Worm (Caenorhabditis elegans) whole organism, L3 larva: Measurements from ENCODE around the gene txt-1.

Experiments used
- R02D3.7 ChIP-seq: fragments of 150-350 bp; optimal IDR thresholded peaks from 2 replicates; lab custom pipeline; 2014; ENCODE audit warnings: missing biosample characterization, missing genetic modification characterization
- ZK546.5 ChIP-seq: sonication (generic microtip); optimal IDR thresholded peaks from 2 replicates; lab custom pipeline; 2017; ENCODE audit warnings: missing biosample characterization, missing genetic modification characterization
- aly-2 ChIP-seq: fragments of 150-350 bp; optimal IDR thresholded peaks from 2 replicates; lab custom pipeline; 2014; ENCODE audit warnings: missing biosample characterization, missing genetic modification characterization
- ama-1 ChIP-seq: fragments of 150-350 bp; optimal IDR thresholded peaks from 2 replicates; lab custom pipeline; 2018
- ceh-28 ChIP-seq: fragments of 150-350 bp; optimal IDR thresholded peaks from 2 replicates; lab custom pipeline; 2014; ENCODE audit warnings: missing biosample characterization, missing genetic modification reagents, missing genetic modification characterization
- ceh-82 ChIP-seq: fragments of 150-350 bp; optimal IDR thresholded peaks from 2 replicates; lab custom pipeline; 2014; ENCODE audit warnings: missing biosample characterization, missing genetic modification characterization
- ceh-9 ChIP-seq: sonication (generic microtip); optimal IDR thresholded peaks from 2 replicates; lab custom pipeline; 2018; ENCODE audit warnings: missing biosample characterization, missing genetic modification characterization
- daf-12 ChIP-seq: fragments of 150-350 bp; optimal IDR thresholded peaks from 2 replicates; lab custom pipeline; 2014; ENCODE audit warnings: missing biosample characterization, missing genetic modification reagents, missing genetic modification characterization
- egl-27 ChIP-seq: sonication (generic microtip); optimal IDR thresholded peaks from 4 replicates; lab custom pipeline; 2017; ENCODE audit warnings: missing biosample characterization, missing genetic modification reagents, missing genetic modification characterization
- egl-5 ChIP-seq: fragments of 150-350 bp; optimal IDR thresholded peaks from 2 replicates; lab custom pipeline; 2017; ENCODE audit warnings: missing biosample characterization, missing genetic modification reagents, missing genetic modification characterization, inconsistent platforms
- elt-1 ChIP-seq: fragments of 150-350 bp; optimal IDR thresholded peaks from 2 replicates; lab custom pipeline; 2014; ENCODE audit warnings: missing biosample characterization, missing genetic modification characterization
- elt-2 ChIP-seq: sonication (generic microtip); optimal IDR thresholded peaks from 2 replicates; lab custom pipeline; 2016; ENCODE audit warnings: missing genetic modification reagents, mild to moderate bottlenecking, missing genetic modification characterization, missing compliant biosample characterization
- eor-1 ChIP-seq, 2 experiments: fragments of 150-350 bp; optimal IDR thresholded peaks; 2 replicates each; lab custom pipeline; 2014 to 2018; ENCODE audit warnings: missing biosample characterization in 2 of 2, missing genetic modification characterization in 2 of 2
- fkh-10 ChIP-seq: sonication (generic microtip); optimal IDR thresholded peaks from 2 replicates; lab custom pipeline; 2017; ENCODE audit warnings: missing biosample characterization, missing genetic modification reagents, missing genetic modification characterization
- fkh-2 ChIP-seq: fragments of 150-350 bp; optimal IDR thresholded peaks from 2 replicates; lab custom pipeline; 2014; ENCODE audit warnings: missing biosample characterization, missing genetic modification reagents, missing genetic modification characterization
- lin-15B ChIP-seq: fragments of 150-350 bp; optimal IDR thresholded peaks from 2 replicates; lab custom pipeline; 2014; ENCODE audit warnings: missing biosample characterization, missing genetic modification characterization
- lin-39 ChIP-seq: fragments of 150-350 bp; optimal IDR thresholded peaks from 2 replicates; lab custom pipeline; 2018; ENCODE audit warnings: missing biosample characterization, missing genetic modification reagents, missing genetic modification characterization
- lsy-12 ChIP-seq: sonication (generic microtip); optimal IDR thresholded peaks from 2 replicates; lab custom pipeline; 2016; ENCODE audit warnings: mild to moderate bottlenecking, missing genetic modification characterization, missing compliant biosample characterization
- nhr-11 ChIP-seq: fragments of 150-350 bp; optimal IDR thresholded peaks from 2 replicates; lab custom pipeline; 2014; ENCODE audit warnings: missing biosample characterization, missing genetic modification characterization
- nhr-25 ChIP-seq: sonication (generic microtip); optimal IDR thresholded peaks from 2 replicates; lab custom pipeline; 2017; ENCODE audit warnings: missing biosample characterization, missing genetic modification characterization
- nhr-28 ChIP-seq: fragments of 150-350 bp; optimal IDR thresholded peaks from 2 replicates; lab custom pipeline; 2014; ENCODE audit warnings: missing biosample characterization, missing genetic modification characterization
- nhr-43 ChIP-seq: sonication (generic microtip); optimal IDR thresholded peaks from 2 replicates; lab custom pipeline; 2016; ENCODE audit warnings: mild to moderate bottlenecking, missing genetic modification characterization, missing compliant biosample characterization; ENCODE audit not compliant: poor library complexity, severe bottlenecking
- nhr-67 ChIP-seq: fragments of 150-350 bp; optimal IDR thresholded peaks from 2 replicates; lab custom pipeline; 2014; ENCODE audit warnings: missing biosample characterization, missing genetic modification characterization
- nhr-76 ChIP-seq: fragments of 150-350 bp; sonication (generic microtip); optimal IDR thresholded peaks from 5 replicates; lab custom pipeline; 2014; ENCODE audit warnings: missing biosample characterization, missing genetic modification characterization
- nhr-77 ChIP-seq: fragments of 150-350 bp; optimal IDR thresholded peaks from 2 replicates; lab custom pipeline; 2014; ENCODE audit warnings: missing biosample characterization, missing genetic modification characterization
- pha-4 ChIP-seq: fragments of 150-350 bp; optimal IDR thresholded peaks from 2 replicates; lab custom pipeline; 2014; ENCODE audit warnings: missing biosample characterization, missing genetic modification reagents, missing genetic modification characterization
- pqm-1 ChIP-seq: fragments of 150-350 bp; optimal IDR thresholded peaks from 2 replicates; lab custom pipeline; 2017; ENCODE audit warnings: missing biosample characterization, missing genetic modification characterization, inconsistent platforms
- sea-2 ChIP-seq: fragments of 150-350 bp; sonication (generic microtip); optimal IDR thresholded peaks from 4 replicates; lab custom pipeline; 2014; ENCODE audit warnings: missing biosample characterization, missing genetic modification reagents, missing genetic modification characterization
- skn-1 ChIP-seq: fragments of 150-350 bp; optimal IDR thresholded peaks from 2 replicates; lab custom pipeline; 2014; ENCODE audit warnings: missing biosample characterization, missing genetic modification characterization
- tbx-2 ChIP-seq: sonication (generic microtip); optimal IDR thresholded peaks from 2 replicates; lab custom pipeline; 2016; ENCODE audit warnings: mild to moderate bottlenecking, missing genetic modification characterization, missing compliant biosample characterization
- unc-62 ChIP-seq: fragments of 150-350 bp; sonication (generic microtip); optimal IDR thresholded peaks from 4 replicates; lab custom pipeline; 2014; ENCODE audit warnings: missing biosample characterization, missing genetic modification reagents, missing genetic modification characterization
- ztf-11 ChIP-seq: fragments of 150-350 bp; optimal IDR thresholded peaks from 2 replicates; lab custom pipeline; 2014; ENCODE audit warnings: missing biosample characterization, missing genetic modification characterization
- ztf-4 ChIP-seq: fragments of 150-350 bp; optimal IDR thresholded peaks from 2 replicates; lab custom pipeline; 2014; ENCODE audit warnings: missing biosample characterization, missing genetic modification characterization

Gene txt-1

DNA sequence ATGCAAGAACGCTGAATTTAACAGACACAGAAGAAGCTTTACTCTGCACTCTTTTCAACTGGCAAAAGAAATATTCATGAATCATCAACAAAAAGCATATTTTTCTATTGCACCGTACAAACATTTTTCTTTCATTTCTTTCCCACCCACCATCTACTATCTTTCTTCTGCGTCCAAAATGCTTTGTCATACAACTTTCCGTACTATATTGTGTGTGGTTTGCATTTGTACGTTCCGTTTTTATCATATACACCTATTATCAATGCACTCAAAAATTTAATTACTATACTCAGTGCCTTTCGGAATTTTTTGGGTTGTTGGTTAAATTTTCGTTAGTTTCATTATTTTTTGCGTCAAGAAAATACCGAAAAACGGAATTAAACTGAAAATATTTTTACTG, 38.3 kb upstream of the txt-1 start:
- TF ChIP-seq elt-2 (tag; lab: Kevin White, UChicago), result peak; percentile 41
- no peak for TF ChIP-seq nhr-28 (tag; lab: Kevin White, UChicago)
- peak; percentile 27 for TF ChIP-seq pqm-1 (tag; lab: Kevin White, UChicago)
- TF ChIP-seq, all 47 proteins: peak for 2

DNA sequence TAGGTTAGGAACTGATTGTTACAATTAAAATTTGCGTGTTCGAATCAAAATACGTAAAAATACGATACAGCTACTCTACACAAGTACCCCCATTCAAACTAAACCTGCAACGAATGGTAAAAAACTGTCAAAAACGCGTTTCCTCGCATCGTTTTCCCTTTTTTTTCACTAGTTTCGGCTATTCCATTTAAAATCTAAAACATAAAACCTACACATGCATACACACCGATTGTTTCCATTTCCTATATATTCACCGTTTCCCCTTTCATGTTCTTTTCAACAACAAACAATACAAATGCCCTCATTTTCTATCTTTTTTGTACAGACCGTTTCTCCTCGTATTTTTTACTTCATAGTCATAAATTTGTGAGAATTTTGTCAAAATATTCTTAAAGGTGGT, 37.2 kb upstream of the txt-1 start:
- TF ChIP-seq egl-27 (tag; lab: Kevin White, UChicago) (no peak), unc-62 (GFP tag; lab: Kevin White, UChicago) (no peak), lin-39 (tag; lab: Kevin White, UChicago) (no peak), lin-15B (no peak), nhr-28 (tag; lab: Kevin White, UChicago) (no peak), nhr-25 (tag; lab: Kevin White, UChicago) (no peak), lsy-12 (tag; lab: Kevin White, UChicago) (no peak), elt-1 (no peak), fkh-10 (GFP tag; lab: Kevin White, UChicago) (no peak), ztf-4 (no peak), aly-2 (no peak), ZK546.5 (tag; lab: Kevin White, UChicago) (no peak), fkh-2 (no peak), sea-2 (GFP tag; lab: Kevin White, UChicago) (no peak)

DNA sequence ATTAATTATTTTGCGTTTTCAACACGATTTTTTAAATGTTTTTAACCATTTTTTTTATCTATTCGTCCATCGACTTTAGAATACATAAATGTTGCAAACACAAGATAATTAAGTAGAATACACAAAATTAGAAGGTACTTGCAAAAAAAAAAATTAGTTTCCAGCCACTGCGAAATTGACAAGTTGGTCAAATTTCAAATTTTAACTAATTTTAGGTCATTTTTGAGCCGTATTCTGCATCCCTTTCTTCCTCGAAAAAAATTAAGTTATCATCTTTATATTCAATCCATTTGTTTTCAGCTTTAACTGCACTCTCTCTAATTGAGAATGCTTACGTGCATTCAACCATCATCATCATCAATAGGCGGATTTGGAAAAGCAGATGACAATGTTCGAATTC, 36.6 kb upstream of the txt-1 start, which contains the start of gene egl-26:
egl-26 (plus strand) TSS at position 301 of the 400 bp plus-strand sequence.
- TF ChIP-seq tbx-2 (tag; lab: Kevin White, UChicago) (no peak), lsy-12 (tag; lab: Kevin White, UChicago) (no peak), nhr-76 (tag; lab: Kevin White, UChicago) (no peak), nhr-43 (tag; lab: Kevin White, UChicago) (no peak), aly-2 (no peak), ztf-4 (no peak), ztf-11 (tag; lab: Kevin White, UChicago) (no peak), nhr-11 (tag; lab: Kevin White, UChicago) (no peak)

DNA sequence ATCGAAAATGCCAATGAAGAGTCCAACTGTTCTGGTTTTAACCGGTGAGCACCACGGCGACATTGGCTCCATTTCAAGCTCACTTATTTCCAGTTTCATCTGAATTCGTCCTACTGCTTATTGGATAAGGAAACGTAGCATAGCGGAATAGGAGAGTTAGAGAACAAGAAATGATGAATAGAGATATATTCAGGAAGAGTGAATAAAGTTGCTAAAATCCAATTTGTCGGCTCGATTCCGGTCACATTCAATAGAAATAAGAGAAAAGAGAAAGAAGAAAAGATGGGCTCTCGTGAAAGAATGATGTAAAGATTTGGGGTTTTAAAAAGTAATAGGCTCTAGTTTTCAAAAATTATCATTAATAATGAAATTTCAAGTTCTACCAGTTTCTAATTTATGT, 32.7 kb upstream of the txt-1 start:
- peak; percentile 95 for TF ChIP-seq fkh-10 (GFP tag; lab: Kevin White, UChicago)
- TF ChIP-seq ztf-11 (tag; lab: Kevin White, UChicago), result no peak
- TF ChIP-seq nhr-25 (tag; lab: Kevin White, UChicago), result no peak
- TF ChIP-seq skn-1 (tag; lab: Kevin White, UChicago), result no peak
- TF ChIP-seq ceh-82, result no peak
- no peak for TF ChIP-seq ceh-9

DNA sequence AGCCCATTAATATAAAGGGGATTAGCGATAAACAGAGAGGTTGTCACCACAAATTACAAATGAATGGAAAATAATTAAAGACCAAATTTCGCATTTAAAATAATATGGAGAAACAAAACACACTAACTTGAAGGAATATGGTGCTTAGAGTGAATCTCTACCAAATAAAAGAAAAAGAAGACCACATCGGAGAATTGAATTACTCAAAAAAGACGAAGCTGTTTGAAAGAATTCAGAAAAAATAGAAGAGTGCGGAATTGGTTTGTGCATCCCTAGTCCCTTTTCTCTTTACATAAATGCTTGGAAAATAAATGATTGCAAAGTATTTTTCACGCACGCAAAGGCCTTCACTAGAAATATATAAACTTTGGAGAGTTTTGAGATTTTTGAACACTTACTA, 32.1 kb upstream of the txt-1 start:
- TF ChIP-seq ztf-11 (tag; lab: Kevin White, UChicago) (no peak), daf-12 (no peak), egl-5 (tag; lab: Kevin White, UChicago) (no peak), eor-1 (tag; optimal IDR thresholded peaks at IDR 0.05; lab: Kevin White, UChicago) (no peak), ama-1 (lab: Kevin White, UChicago) (no peak), R02D3.7 (no peak), tbx-2 (tag; lab: Kevin White, UChicago) (no peak), ztf-4 (no peak), unc-62 (GFP tag; lab: Kevin White, UChicago) (no peak), pha-4 (no peak), fkh-2 (no peak), nhr-67 (tag; lab: Kevin White, UChicago) (no peak), pqm-1 (tag; lab: Kevin White, UChicago) (no peak), ceh-9 (no peak), nhr-77 (tag; lab: Kevin White, UChicago) (no peak), ceh-28 (tag; lab: Kevin White, UChicago) (no peak), nhr-11 (tag; lab: Kevin White, UChicago) (no peak)

DNA sequence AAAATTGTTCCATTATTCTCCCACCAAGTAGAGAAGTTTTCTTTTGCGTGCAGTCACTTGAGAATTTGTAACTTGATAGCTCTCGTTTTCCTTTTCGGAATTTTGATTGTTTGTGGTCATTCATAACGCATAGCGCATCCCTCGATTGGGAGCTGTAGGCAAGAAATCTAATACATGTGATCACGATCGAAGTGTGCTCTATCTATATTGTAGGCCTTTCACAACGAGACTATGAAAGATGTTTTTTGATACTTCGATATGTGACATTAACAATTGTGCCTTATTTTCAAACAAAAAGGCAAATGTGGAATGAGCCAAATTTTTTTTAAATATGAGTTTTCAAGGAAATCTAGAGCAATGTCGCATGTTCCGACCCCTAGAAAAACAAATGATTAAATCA, 30.2 kb upstream of the txt-1 start:
- TF ChIP-seq elt-1, result no peak
